Worm (Caenorhabditis elegans) whole organism, L4 larva: ENCODE measurements around the gene galt-1.

Experiments
- D1046.2 ChIP-seq: fragments of 200-800 bp; sonication (Bioruptor generic); IDR thresholded peaks from 2 replicates; pipeline ENCODE4 v1.3.6; 2022; ENCODE audit warnings: missing genetic modification characterization, missing compliant biosample characterization
- F44E2.7 ChIP-seq: fragments of 200-800 bp; sonication (Bioruptor generic); IDR thresholded peaks from 2 replicates; pipeline ENCODE4 v2.1.2; 2022; ENCODE audit warnings: missing genetic modification characterization, missing compliant biosample characterization
- Y48G9A.11 ChIP-seq: fragments of 200-800 bp; sonication (Bioruptor generic); IDR thresholded peaks from 2 replicates; pipeline ENCODE4 v1.3.6; 2022; ENCODE audit warnings: missing genetic modification reagents, missing genetic modification characterization, missing compliant biosample characterization
- Y5F2A.4 ChIP-seq: fragments of 200-800 bp; sonication (Bioruptor generic); optimal IDR thresholded peaks from 2 replicates; lab custom pipeline; 2018; ENCODE audit warnings: mild to moderate bottlenecking, missing genetic modification characterization, missing compliant biosample characterization
- Y75B8A.6 ChIP-seq: fragments of 200-800 bp; sonication (Bioruptor generic); IDR thresholded peaks from 2 replicates; pipeline ENCODE4 v1.3.6; 2022; ENCODE audit warnings: missing genetic modification reagents, missing genetic modification characterization, missing compliant biosample characterization
- ZK337.2 ChIP-seq: fragments of 200-800 bp; sonication (Bioruptor generic); IDR thresholded peaks from 2 replicates; pipeline ENCODE4 v1.3.6; 2022; ENCODE audit warnings: missing genetic modification reagents, missing genetic modification characterization, missing compliant biosample characterization
- aha-1 ChIP-seq: fragments of 150-350 bp; peaks from one replicate; lab custom pipeline; 2014; ENCODE audit warnings: missing biosample characterization, missing genetic modification characterization
- ama-1 ChIP-seq: fragments of 150-350 bp; optimal IDR thresholded peaks from 2 replicates; lab custom pipeline; 2014; ENCODE audit warnings: inconsistent platforms, mixed read lengths
- arid-1 ChIP-seq: fragments of 200-800 bp; sonication (Bioruptor generic); conservative IDR thresholded peaks from 2 replicates; pipeline ENCODE4 v1.3.6; 2022; ENCODE audit warnings: missing genetic modification reagents, missing genetic modification characterization, missing compliant biosample characterization
- ceh-20 ChIP-seq: fragments of 200-800 bp; sonication (Bioruptor generic); IDR thresholded peaks from 2 replicates; pipeline ENCODE4 v1.3.6; 2022; ENCODE audit warnings: missing genetic modification reagents, missing genetic modification characterization, missing compliant biosample characterization
- ces-1 ChIP-seq: fragments of 150-350 bp; sonication (generic microtip); optimal IDR thresholded peaks from 4 replicates; lab custom pipeline; 2014; ENCODE audit warnings: missing biosample characterization, missing genetic modification reagents, missing genetic modification characterization
- daf-12 ChIP-seq: fragments of 150-350 bp; optimal IDR thresholded peaks from 2 replicates; lab custom pipeline; 2014; ENCODE audit warnings: missing biosample characterization, missing genetic modification reagents, missing genetic modification characterization
- daf-8 ChIP-seq: fragments of 200-800 bp; sonication (Bioruptor generic); IDR thresholded peaks from 2 replicates; pipeline ENCODE4 v1.3.6; 2022; ENCODE audit warnings: missing genetic modification characterization, missing compliant biosample characterization
- dmd-6 ChIP-seq: fragments of 200-800 bp; sonication (Bioruptor generic); IDR thresholded peaks from 2 replicates; pipeline ENCODE4 v1.3.6; 2022; ENCODE audit warnings: missing genetic modification reagents, missing genetic modification characterization, missing compliant biosample characterization
- duxl-1 ChIP-seq: sonication (generic microtip); optimal IDR thresholded peaks from 2 replicates; lab custom pipeline; 2016; ENCODE audit warnings: mild to moderate bottlenecking, missing genetic modification characterization, moderate library complexity, missing compliant biosample characterization; ENCODE audit not compliant: poor library complexity
- fkh-10 ChIP-seq: fragments of 150-350 bp; optimal IDR thresholded peaks from 2 replicates; lab custom pipeline; 2014; ENCODE audit warnings: missing biosample characterization, missing genetic modification reagents, missing genetic modification characterization
- hif-1 ChIP-seq, 2 experiments: sonication (generic microtip); optimal IDR thresholded peaks; 2 replicates each; lab custom pipeline; 2016 to 2017; ENCODE audit warnings: missing compliant biosample characterization in 2 of 2, missing genetic modification characterization in 2 of 2, missing genetic modification reagents in 2 of 2, missing genotype in 2 of 2, mild to moderate bottlenecking in 1 of 2
- hlh-11 ChIP-seq: fragments of 200-800 bp; sonication (Bioruptor generic); optimal IDR thresholded peaks from 2 replicates; lab custom pipeline; 2018; ENCODE audit warnings: mild to moderate bottlenecking, missing genetic modification characterization, missing compliant biosample characterization
- jun-1 ChIP-seq: fragments of 150-350 bp; optimal IDR thresholded peaks from 2 replicates; lab custom pipeline; 2014; ENCODE audit warnings: missing biosample characterization, missing genetic modification reagents, missing genetic modification characterization
- lin-13 ChIP-seq: fragments of 150-350 bp; optimal IDR thresholded peaks from 2 replicates; lab custom pipeline; 2014; ENCODE audit warnings: missing biosample characterization, missing genetic modification reagents, missing genetic modification characterization
- lin-38 ChIP-seq: fragments of 200-800 bp; sonication (Bioruptor generic); IDR thresholded peaks from 2 replicates; pipeline ENCODE4 v1.3.6; 2022; ENCODE audit warnings: missing genetic modification reagents, missing genetic modification characterization, missing compliant biosample characterization
- lir-3 ChIP-seq: sonication (generic microtip); optimal IDR thresholded peaks from 2 replicates; lab custom pipeline; 2016; ENCODE audit warnings: mild to moderate bottlenecking, missing genetic modification characterization, missing compliant biosample characterization
- lsy-2 ChIP-seq, 2 experiments: fragments of 150-350 bp in 1 of 2; sonication (generic microtip) in 1 of 2; optimal IDR thresholded peaks; 2 replicates each; lab custom pipeline; 2014 to 2017; ENCODE audit warnings: missing biosample characterization in 2 of 2, missing genetic modification characterization in 2 of 2
- madf-5 ChIP-seq, 2 experiments: fragments of 200-800 bp; sonication (Bioruptor generic); IDR thresholded peaks; 2 replicates each; pipeline ENCODE4 v1.3.6; 2022; ENCODE audit warnings: missing compliant biosample characterization in 2 of 2, missing genetic modification characterization in 2 of 2
- madf-9 ChIP-seq: fragments of 200-800 bp; sonication (Bioruptor generic); conservative IDR thresholded peaks from 2 replicates; pipeline ENCODE4 v1.3.6; 2022; ENCODE audit warnings: missing genetic modification reagents, missing genetic modification characterization, missing compliant biosample characterization
- mdt-29 ChIP-seq: fragments of 200-800 bp; sonication (Bioruptor generic); IDR thresholded peaks from 2 replicates; pipeline ENCODE4 v1.3.6; 2022; ENCODE audit warnings: missing genetic modification reagents, missing genetic modification characterization, missing compliant biosample characterization
- mep-1 ChIP-seq: fragments of 150-350 bp; sonication (generic microtip); optimal IDR thresholded peaks from 3 replicates; lab custom pipeline; 2014; ENCODE audit warnings: missing biosample characterization, missing genetic modification characterization
- mes-2 ChIP-seq: sonication (generic microtip); optimal IDR thresholded peaks from 2 replicates; lab custom pipeline; 2016; ENCODE audit warnings: missing genotype, mild to moderate bottlenecking, missing genetic modification characterization, missing compliant biosample characterization; ENCODE audit not compliant: poor library complexity, severe bottlenecking
- mxl-3 ChIP-seq: fragments of 200-800 bp; sonication (Bioruptor generic); optimal IDR thresholded peaks from 2 replicates; lab custom pipeline; 2018; ENCODE audit warnings: mild to moderate bottlenecking, missing genetic modification characterization, missing compliant biosample characterization
- nhr-102 ChIP-seq: sonication (generic microtip); optimal IDR thresholded peaks from 2 replicates; lab custom pipeline; 2016; ENCODE audit warnings: mild to moderate bottlenecking, missing genetic modification characterization, moderate library complexity, missing compliant biosample characterization
- nhr-11 ChIP-seq: fragments of 150-350 bp; optimal IDR thresholded peaks from 2 replicates; lab custom pipeline; 2014; ENCODE audit warnings: missing biosample characterization, missing genetic modification characterization
- nhr-25 ChIP-seq: sonication (generic microtip); optimal IDR thresholded peaks from 2 replicates; lab custom pipeline; 2017; ENCODE audit warnings: missing genetic modification characterization, mild to moderate bottlenecking, missing compliant biosample characterization, antibody characterized with exemption, moderate library complexity, borderline replicate concordance; ENCODE audit not compliant: insufficient read depth
- nhr-28 ChIP-seq: fragments of 150-350 bp; optimal IDR thresholded peaks from 2 replicates; lab custom pipeline; 2014; ENCODE audit warnings: missing biosample characterization, missing genetic modification characterization
- nhr-48 ChIP-seq: sonication (generic microtip); optimal IDR thresholded peaks from 2 replicates; lab custom pipeline; 2016; ENCODE audit warnings: mild to moderate bottlenecking, missing genetic modification characterization, missing compliant biosample characterization
- pha-4 ChIP-seq, 2 experiments: fragments of 150-350 bp in 1 of 2; fragments of 200-800 bp in 1 of 2; sonication (Bioruptor generic) in 1 of 2; IDR thresholded peaks in 1 of 2; optimal IDR thresholded peaks in 1 of 2; 2 replicates each; pipeline versions ENCODE4 v1.3.6 to Lab custom; 2014 to 2022; ENCODE audit warnings: missing genetic modification characterization in 2 of 2, missing genetic modification reagents in 2 of 2, missing biosample characterization in 1 of 2, missing compliant biosample characterization in 1 of 2
- php-3 ChIP-seq: fragments of 200-800 bp; sonication (Bioruptor generic); IDR thresholded peaks from 2 replicates; pipeline ENCODE4 v1.3.6; 2022; ENCODE audit warnings: missing genetic modification reagents, missing genetic modification characterization, missing compliant biosample characterization
- saeg-2 ChIP-seq: fragments of 200-800 bp; sonication (Bioruptor generic); IDR thresholded peaks from 2 replicates; pipeline ENCODE4 v1.3.6; 2022; ENCODE audit warnings: missing genetic modification reagents, missing genetic modification characterization, missing compliant biosample characterization
- skn-1 ChIP-seq: fragments of 150-350 bp; optimal IDR thresholded peaks from 2 replicates; lab custom pipeline; 2014; ENCODE audit warnings: missing biosample characterization, missing genetic modification characterization
- snpc-4 ChIP-seq: fragments of 150-350 bp; optimal IDR thresholded peaks from 2 replicates; lab custom pipeline; 2014; ENCODE audit warnings: missing biosample characterization, missing genetic modification characterization
- spr-1 ChIP-seq: sonication (generic microtip); optimal IDR thresholded peaks from 2 replicates; lab custom pipeline; 2016; ENCODE audit warnings: mild to moderate bottlenecking, missing genetic modification characterization, missing compliant biosample characterization
- spr-3 ChIP-seq: fragments of 200-800 bp; sonication (Bioruptor generic); optimal IDR thresholded peaks from 2 replicates; lab custom pipeline; 2018; ENCODE audit warnings: mild to moderate bottlenecking, missing genetic modification characterization, missing compliant biosample characterization
- tag-97 ChIP-seq: fragments of 200-800 bp; sonication (Bioruptor generic); IDR thresholded peaks from 2 replicates; pipeline ENCODE4 v1.3.6; 2022; ENCODE audit warnings: missing genetic modification characterization, missing compliant biosample characterization
- tra-1 ChIP-seq: fragments of 200-800 bp; sonication (Bioruptor generic); IDR thresholded peaks from 2 replicates; pipeline ENCODE4 v1.3.6; 2022; ENCODE audit warnings: missing genetic modification reagents, missing genetic modification characterization, missing compliant biosample characterization
- zag-1 ChIP-seq: fragments of 150-350 bp; optimal IDR thresholded peaks from 2 replicates; lab custom pipeline; 2014; ENCODE audit warnings: missing biosample characterization, missing genetic modification characterization
- zfp-3 ChIP-seq: fragments of 200-800 bp; sonication (Bioruptor generic); conservative IDR thresholded peaks from 2 replicates; pipeline ENCODE4 v1.3.6; 2022; ENCODE audit warnings: missing genetic modification reagents, missing genetic modification characterization, missing compliant biosample characterization
- ztf-7 ChIP-seq: fragments of 150-350 bp; optimal IDR thresholded peaks from 2 replicates; lab custom pipeline; 2014; ENCODE audit warnings: missing biosample characterization, missing genetic modification characterization

galt-1 gene

ce11 chrV:5917707-5918106 lies 13.0 kb upstream of the galt-1 start, which contains the start of gene lrpr-1 (continued):
- TF ChIP-seq skn-1 (tag; lab: Kevin White, UChicago) (no peak), nhr-11 (tag; lab: Kevin White, UChicago) (peak; percentile 43), jun-1 (tag; lab: Kevin White, UChicago) (peak; percentile 30), fkh-10 (GFP tag; lab: Kevin White, UChicago) (peak; percentile 3), F44E2.7 (GFP tag; lab: Robert Waterston, UW) (no peak), lin-13 (peak; percentile 12), aha-1 (tag; lab: Kevin White, UChicago) (peak; percentile 84), snpc-4 (no peak), tag-97 (peak; percentile 81; the same call in 1 of the 2 replicates), ZK337.2 (peak; percentile 97), mdt-29 (GFP tag; lab: Robert Waterston, UW) (0 out of 2 replicates have a peak, but pooled peaks have one; percentile 23), Y48G9A.11 (peak; percentile 93), ceh-20 (GFP tag; lab: Robert Waterston, UW) (peak; percentile 78), duxl-1 (tag; lab: Kevin White, UChicago) (peak; percentile 38), nhr-102 (no peak), spr-1 (tag; lab: Kevin White, UChicago) (no peak), madf-5 (GFP tag; IDR thresholded peaks at IDR 0.05; lab: Robert Waterston, UW) (0 out of 4 replicates have a peak, but pooled peaks of 1 of the 2 experiments have one; percentile 81)

ce11 chrV:5919887-5920286 lies 10.8 kb upstream of the galt-1 start, which contains the start of gene C04E6.12:
TSS of gene C04E6.12 (minus strand) at chrV:5919987.
- TF ChIP-seq hlh-11 (tag; lab: Kevin White, UChicago) (no peak), lir-3 (tag; lab: Kevin White, UChicago) (no peak), zfp-3 (no peak), mes-2 (no peak)

DNA sequence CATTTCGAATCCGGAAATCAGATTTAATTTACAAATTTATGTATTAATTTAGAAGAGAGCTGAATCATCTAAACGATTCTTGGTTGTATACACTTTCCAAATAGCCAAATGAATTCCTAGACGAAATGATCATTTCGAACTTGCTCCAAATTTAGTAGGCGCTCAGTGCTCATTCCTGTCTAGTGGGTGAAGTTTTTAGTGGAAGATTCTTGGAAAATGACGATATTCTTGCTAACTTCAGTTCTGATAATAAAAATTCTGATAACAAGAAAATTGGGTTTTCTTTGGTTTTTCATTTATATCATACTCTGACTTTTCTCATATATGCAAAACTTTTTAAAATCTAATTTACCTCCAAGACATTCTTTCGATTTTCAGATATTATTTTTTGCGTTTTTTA lies 8.9 kb upstream of the galt-1 start:
- TF ChIP-seq nhr-25 (tag; lab: Kevin White, UChicago) = no peak

ce11 chrV:5922236-5922635 lies 8.5 kb upstream of the galt-1 start, which contains the start of gene srsx-18:
TSS of gene srsx-18 (plus strand) at chrV:5922536.
- TF ChIP-seq Y48G9A.11 (no peak), madf-5 (GFP tag; IDR thresholded peaks at IDR 0.05; lab: Robert Waterston, UW) (no peak), D1046.2 (GFP tag; lab: Robert Waterston, UW) (no peak), hif-1 (tag; optimal IDR thresholded peaks at IDR 0.05; lab: Kevin White, UChicago) (no peak), Y75B8A.6 (GFP tag; lab: Robert Waterston, UW) (no peak), php-3 (no peak), tra-1 (GFP tag; lab: Robert Waterston, UW) (no peak), ama-1 (no peak), dmd-6 (GFP tag; lab: Robert Waterston, UW) (no peak), mep-1 (no peak), Y5F2A.4 (GFP tag; lab: Kevin White, UChicago) (no peak), mxl-3 (no peak), saeg-2 (GFP tag; lab: Robert Waterston, UW) (no peak), ztf-7 (tag; lab: Kevin White, UChicago) (no peak), lin-38 (no peak)

- TF ChIP-seq ces-1 (GFP tag; lab: Kevin White, UChicago) (no peak), spr-3 (GFP tag; lab: Kevin White, UChicago) (no peak), pha-4 (GFP tag; IDR thresholded peaks at IDR 0.05; lab: Robert Waterston, UW) (no peak), pha-4 (tag; optimal IDR thresholded peaks at IDR 0.05; lab: Kevin White, UChicago) (no peak), daf-8 (GFP tag; lab: Robert Waterston, UW) (no peak), nhr-28 (tag; lab: Kevin White, UChicago) (no peak), saeg-2 (GFP tag; lab: Robert Waterston, UW) (no peak), daf-12 (no peak), arid-1 (no peak), nhr-48 (no peak), zag-1 (tag; lab: Kevin White, UChicago) (no peak), Y75B8A.6 (GFP tag; lab: Robert Waterston, UW) (no peak), madf-9 (GFP tag; lab: Robert Waterston, UW) (no peak), lsy-2 (tag; optimal IDR thresholded peaks at IDR 0.05; lab: Kevin White, UChicago) (no peak), mdt-29 (GFP tag; lab: Robert Waterston, UW) (no peak)
Measured at ce11 chrV:5927347-5927746, 3.4 kb upstream of the galt-1 start, which contains the start of gene srsx-17. TSS of gene srsx-17 (plus strand) at chrV:5927647.
